Fruit fly (Drosophila melanogaster) whole organism, prepupa: ENCODE results near the gene Nmdar1.

Experiments used
- Blimp-1 ChIP-seq: fragments of 200-800 bp; sonication (Bioruptor generic); optimal IDR thresholded peaks from 3 replicates; lab custom pipeline; 2017; ENCODE audit warnings: missing biosample characterization, missing genetic modification characterization, mild to moderate bottlenecking, moderate library complexity, missing genetic modification reagents
- CG10631 ChIP-seq: fragments of 200-800 bp; sonication (Bioruptor generic); optimal IDR thresholded peaks from 2 replicates; lab custom pipeline; 2016; ENCODE audit warnings: missing biosample characterization, missing genetic modification characterization
- CG10669 ChIP-seq: fragments of 200-800 bp; sonication (Bioruptor generic); optimal IDR thresholded peaks from 3 replicates; lab custom pipeline; 2018; ENCODE audit warnings: missing biosample characterization, mild to moderate bottlenecking, missing genetic modification characterization, moderate library complexity
- CG11294 ChIP-seq: fragments of 200-800 bp; sonication (Bioruptor generic); IDR thresholded peaks from 2 replicates; pipeline ENCODE4 v1.3.6; 2022; ENCODE audit warnings: missing biosample characterization, missing genetic modification characterization
- CG11762 ChIP-seq: fragments of 200-800 bp; sonication (Bioruptor generic); optimal IDR thresholded peaks from 3 replicates; lab custom pipeline; 2016; ENCODE audit warnings: missing biosample characterization, missing genetic modification characterization; ENCODE audit not compliant: insufficient read depth
- CG11902 ChIP-seq: fragments of 200-800 bp; sonication (Bioruptor generic); optimal IDR thresholded peaks from 3 replicates; lab custom pipeline; 2016; ENCODE audit warnings: missing biosample characterization, missing genetic modification characterization
- CG15336 ChIP-seq: fragments of 200-800 bp; sonication (Bioruptor generic); IDR thresholded peaks from 2 replicates; pipeline ENCODE4 v1.3.6; 2022; ENCODE audit warnings: missing biosample characterization, missing genetic modification characterization
- CG1621 ChIP-seq: fragments of 200-800 bp; sonication (Bioruptor generic); optimal IDR thresholded peaks from 3 replicates; lab custom pipeline; 2018; ENCODE audit warnings: missing biosample characterization, mild to moderate bottlenecking, missing genetic modification characterization
- CG16779 ChIP-seq: fragments of 200-800 bp; sonication (Bioruptor generic); optimal IDR thresholded peaks from 3 replicates; lab custom pipeline; 2017; ENCODE audit warnings: missing biosample characterization, mild to moderate bottlenecking, missing genetic modification characterization
- CG3032 ChIP-seq: fragments of 200-800 bp; optimal IDR thresholded peaks from 2 replicates; lab custom pipeline; 2019; ENCODE audit warnings: missing biosample characterization, mild to moderate bottlenecking, missing genetic modification characterization, moderate library complexity
- CG32006 ChIP-seq: fragments of 200-800 bp; sonication (Bioruptor generic); optimal IDR thresholded peaks from 3 replicates; lab custom pipeline; 2017; ENCODE audit warnings: missing biosample characterization, mild to moderate bottlenecking, missing genetic modification characterization
- CG3919 ChIP-seq: fragments of 200-800 bp; sonication (Bioruptor generic); optimal IDR thresholded peaks from 3 replicates; lab custom pipeline; 2016; ENCODE audit warnings: missing biosample characterization, missing genetic modification characterization
- CG4318 ChIP-seq: fragments of 200-800 bp; sonication (Bioruptor generic); optimal IDR thresholded peaks from 3 replicates; lab custom pipeline; 2017; ENCODE audit warnings: missing biosample characterization, mild to moderate bottlenecking, missing genetic modification characterization
- CG6163 ChIP-seq: fragments of 200-800 bp; sonication (Bioruptor generic); IDR thresholded peaks from 3 replicates; pipeline ENCODE4 v1.3.6; 2022; ENCODE audit warnings: missing biosample characterization, missing genetic modification characterization
- CG6276 ChIP-seq: fragments of 200-800 bp; sonication (Bioruptor generic); optimal IDR thresholded peaks from 2 replicates; lab custom pipeline; 2017; ENCODE audit warnings: missing biosample characterization, mild to moderate bottlenecking, missing genetic modification characterization
- CG6792 ChIP-seq: fragments of 200-800 bp; sonication (Bioruptor generic); optimal IDR thresholded peaks from 3 replicates; lab custom pipeline; 2016; ENCODE audit warnings: missing biosample characterization, missing genetic modification characterization
- CG6808 ChIP-seq: fragments of 200-800 bp; sonication (Bioruptor generic); optimal IDR thresholded peaks from 3 replicates; lab custom pipeline; 2017; ENCODE audit warnings: missing biosample characterization, missing genetic modification characterization, mild to moderate bottlenecking, moderate library complexity, missing genetic modification reagents
- CG6854 ChIP-seq: fragments of 200-800 bp; sonication (Bioruptor generic); optimal IDR thresholded peaks from 2 replicates; lab custom pipeline; 2017; ENCODE audit warnings: missing biosample characterization, mild to moderate bottlenecking, missing genetic modification characterization
- CG7368 ChIP-seq: fragments of 200-800 bp; sonication (Bioruptor generic); optimal IDR thresholded peaks from 3 replicates; lab custom pipeline; 2016; ENCODE audit warnings: missing biosample characterization, missing genetic modification characterization
- CG8319 ChIP-seq: fragments of 200-800 bp; sonication (Bioruptor generic); optimal IDR thresholded peaks from 3 replicates; lab custom pipeline; 2016; ENCODE audit warnings: missing biosample characterization, missing genetic modification characterization
- CG8632 ChIP-seq: fragments of 200-800 bp; sonication (Bioruptor generic); optimal IDR thresholded peaks from 3 replicates; lab custom pipeline; 2016; ENCODE audit warnings: missing biosample characterization, missing genetic modification characterization
- CG9139 ChIP-seq: fragments of 200-800 bp; sonication (Bioruptor generic); optimal IDR thresholded peaks from 3 replicates; lab custom pipeline; 2017; ENCODE audit warnings: missing biosample characterization, mild to moderate bottlenecking, missing genetic modification characterization
- Eip75B ChIP-seq: fragments of 200-800 bp; sonication (Bioruptor generic); optimal IDR thresholded peaks from 3 replicates; lab custom pipeline; 2016; ENCODE audit warnings: missing biosample characterization, missing genetic modification characterization
- Eip78C ChIP-seq: fragments of 200-800 bp; sonication (Bioruptor generic); peaks from one replicate; lab custom pipeline; 2016; ENCODE audit warnings: missing biosample characterization, missing genetic modification characterization
- Eip93F ChIP-seq: fragments of 200-800 bp; sonication (Bioruptor generic); optimal IDR thresholded peaks from 2 replicates; lab custom pipeline; 2016; ENCODE audit warnings: missing biosample characterization, mild to moderate bottlenecking, missing genetic modification characterization
- Ets21C ChIP-seq: fragments of 200-800 bp; sonication (Bioruptor generic); optimal IDR thresholded peaks from 3 replicates; lab custom pipeline; 2016; ENCODE audit warnings: missing biosample characterization, missing genetic modification characterization
- Ets96B ChIP-seq: fragments of 200-800 bp; optimal IDR thresholded peaks from 2 replicates; lab custom pipeline; 2019; ENCODE audit warnings: missing biosample characterization, mild to moderate bottlenecking, missing genetic modification characterization, moderate library complexity
- Hr38 ChIP-seq: sonication (Bioruptor generic); optimal IDR thresholded peaks from 2 replicates; lab custom pipeline; 2016; ENCODE audit warnings: missing biosample characterization, missing genetic modification characterization
- Hr39 ChIP-seq: fragments of 200-800 bp; sonication (Bioruptor generic); optimal IDR thresholded peaks from 2 replicates; lab custom pipeline; 2016; ENCODE audit warnings: missing biosample characterization, missing genetic modification characterization
- Hr4 ChIP-seq: fragments of 200-800 bp; sonication (Bioruptor generic); optimal IDR thresholded peaks from 3 replicates; lab custom pipeline; 2016; ENCODE audit warnings: missing biosample characterization, missing genetic modification characterization
- Lpt ChIP-seq: fragments of 200-800 bp; sonication (Bioruptor generic); optimal IDR thresholded peaks from 3 replicates; lab custom pipeline; 2016; ENCODE audit warnings: missing biosample characterization, missing genetic modification characterization
- Met ChIP-seq: fragments of 200-800 bp; sonication (Bioruptor generic); optimal IDR thresholded peaks from 3 replicates; lab custom pipeline; 2016; ENCODE audit warnings: missing biosample characterization, missing genetic modification characterization
- OdsH ChIP-seq: fragments of 200-800 bp; sonication (Bioruptor generic); optimal IDR thresholded peaks from 3 replicates; lab custom pipeline; 2016; ENCODE audit warnings: missing biosample characterization, missing genetic modification characterization
- Smox ChIP-seq: fragments of 200-800 bp; sonication (Bioruptor generic); optimal IDR thresholded peaks from 3 replicates; lab custom pipeline; 2016; ENCODE audit warnings: missing biosample characterization, missing genetic modification characterization
- Sox102F ChIP-seq: fragments of 200-800 bp; sonication (Bioruptor generic); optimal IDR thresholded peaks from 2 replicates; lab custom pipeline; 2016; ENCODE audit warnings: missing biosample characterization, mild to moderate bottlenecking, missing genetic modification characterization
- Sox14 ChIP-seq: fragments of 200-800 bp; sonication (Bioruptor generic); optimal IDR thresholded peaks from 3 replicates; lab custom pipeline; 2016; ENCODE audit warnings: missing biosample characterization, missing genetic modification characterization
- acj6 ChIP-seq: fragments of 200-800 bp; sonication (Bioruptor generic); optimal IDR thresholded peaks from 3 replicates; lab custom pipeline; 2016; ENCODE audit warnings: missing biosample characterization, missing genetic modification characterization
- cyc ChIP-seq: fragments of 200-800 bp; sonication (Bioruptor generic); optimal IDR thresholded peaks from 3 replicates; lab custom pipeline; 2016; ENCODE audit warnings: missing biosample characterization, missing genetic modification characterization
- dac ChIP-seq: fragments of 200-800 bp; sonication (Bioruptor generic); optimal IDR thresholded peaks from 2 replicates; lab custom pipeline; 2017; ENCODE audit warnings: missing biosample characterization, mild to moderate bottlenecking, missing genetic modification characterization
- dsx ChIP-seq: fragments of 200-800 bp; optimal IDR thresholded peaks from 3 replicates; lab custom pipeline; 2019; ENCODE audit warnings: missing biosample characterization, mild to moderate bottlenecking, missing genetic modification characterization, moderate library complexity; ENCODE audit not compliant: poor library complexity, severe bottlenecking
- eg ChIP-seq: fragments of 200-800 bp; sonication (Bioruptor generic); IDR thresholded peaks from 3 replicates; pipeline ENCODE4 v1.3.6; 2022; ENCODE audit warnings: missing biosample characterization, missing genetic modification characterization
- esn ChIP-seq: fragments of 200-800 bp; sonication (Bioruptor generic); optimal IDR thresholded peaks from 2 replicates; lab custom pipeline; 2016; ENCODE audit warnings: missing biosample characterization, mild to moderate bottlenecking, missing genetic modification characterization, moderate library complexity
- fd59A ChIP-seq: fragments of 200-800 bp; sonication (Bioruptor generic); optimal IDR thresholded peaks from 2 replicates; lab custom pipeline; 2017; ENCODE audit warnings: missing biosample characterization, mild to moderate bottlenecking, missing genetic modification characterization, missing genetic modification reagents
- fd85E ChIP-seq: fragments of 200-800 bp; sonication (Bioruptor generic); optimal IDR thresholded peaks from 3 replicates; lab custom pipeline; 2016; ENCODE audit warnings: missing biosample characterization, missing genetic modification characterization
- net ChIP-seq: fragments of 200-800 bp; sonication (Bioruptor generic); optimal IDR thresholded peaks from 3 replicates; lab custom pipeline; 2016; ENCODE audit warnings: missing biosample characterization, missing genetic modification characterization
- pdm3 ChIP-seq: fragments of 200-800 bp; sonication (Bioruptor generic); optimal IDR thresholded peaks from 3 replicates; lab custom pipeline; 2016; ENCODE audit warnings: missing biosample characterization, missing genetic modification characterization
- salr ChIP-seq, 2 experiments: fragments of 200-800 bp; sonication (Bioruptor generic); optimal IDR thresholded peaks; 3 replicates each; lab custom pipeline; 2016 to 2018; ENCODE audit warnings: missing biosample characterization in 2 of 2, missing genetic modification characterization in 2 of 2, mild to moderate bottlenecking in 1 of 2
- spab ChIP-seq: fragments of 200-800 bp; sonication (Bioruptor generic); optimal IDR thresholded peaks from 2 replicates; lab custom pipeline; 2017; ENCODE audit warnings: missing biosample characterization, mild to moderate bottlenecking, missing genetic modification characterization, missing genetic modification reagents
- ss ChIP-seq, 2 experiments: fragments of 200-800 bp; sonication (Bioruptor generic); optimal IDR thresholded peaks; 2 replicates in 1 of 2; 3 replicates in 1 of 2; lab custom pipeline; 2017 to 2018; ENCODE audit warnings: mild to moderate bottlenecking in 2 of 2, missing biosample characterization in 2 of 2, missing genetic modification characterization in 2 of 2, moderate library complexity in 1 of 2
- svp ChIP-seq: fragments of 200-800 bp; sonication (Bioruptor generic); peaks from one replicate; lab custom pipeline; 2016; ENCODE audit warnings: missing biosample characterization, missing genetic modification characterization
- topi ChIP-seq: fragments of 200-800 bp; sonication (Bioruptor generic); optimal IDR thresholded peaks from 3 replicates; lab custom pipeline; 2016; ENCODE audit warnings: missing biosample characterization, missing genetic modification characterization
- vri ChIP-seq: fragments of 200-800 bp; sonication (Bioruptor generic); optimal IDR thresholded peaks from 3 replicates; lab custom pipeline; 2016; ENCODE audit warnings: missing biosample characterization, mild to moderate bottlenecking, missing genetic modification characterization

Nmdar1 gene

DNA sequence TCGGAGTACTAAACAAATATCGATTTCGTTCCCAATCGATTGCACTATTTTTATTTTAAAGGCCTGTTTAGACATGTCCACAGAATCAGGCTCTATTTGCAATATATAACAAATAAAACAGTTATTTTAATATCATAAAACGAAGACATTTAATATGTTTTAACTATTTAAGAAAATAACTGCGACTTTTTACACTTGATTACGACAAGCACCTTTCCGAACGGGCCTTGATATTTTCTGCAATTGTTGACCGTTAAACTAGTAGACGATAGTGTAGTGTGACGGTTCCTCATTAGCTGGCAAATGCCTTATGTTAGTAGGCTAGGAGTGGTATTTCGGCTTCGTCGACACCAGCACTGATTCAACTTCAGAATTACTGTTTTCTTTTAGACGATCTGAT lies 45.5 kb upstream of the Nmdar1 start, which contains the start of the genes CG2931 and Rheb:
CG2931 (minus strand) TSS at position 26 of the 400 bp plus-strand sequence.
Rheb (plus strand) TSS at position 332 of the 400 bp plus-strand sequence.
- TF ChIP-seq CG6792 (GFP tag; lab: Kevin White, UChicago) = peak; percentile 10
- TF ChIP-seq CG11762 (GFP tag; lab: Kevin White, UChicago) = peak; percentile 2
- no peak for TF ChIP-seq Smox (GFP tag; lab: Kevin White, UChicago)
- TF ChIP-seq svp (GFP tag; lab: Kevin White, UChicago) = peak; percentile 82
- no peak for TF ChIP-seq CG9139 (GFP tag; lab: Kevin White, UChicago)
- TF ChIP-seq Ets96B (tag; lab: Kevin White, UChicago) = peak; percentile 48
- peak; percentile 67 for TF ChIP-seq CG3032 (tag; lab: Kevin White, UChicago)
- TF ChIP-seq CG10669 = no peak
- TF ChIP-seq fd85E = no peak
- peak; percentile 51 for TF ChIP-seq topi
- peak; percentile 40 for TF ChIP-seq CG3919
- peak; percentile 67 for TF ChIP-seq Eip93F (GFP tag; lab: Kevin White, UChicago)
- TF ChIP-seq fd59A (GFP tag; lab: Kevin White, UChicago) = no peak
- no peak for TF ChIP-seq CG11294
- no peak for TF ChIP-seq spab (GFP tag; lab: Kevin White, UChicago)
- TF ChIP-seq Eip78C (GFP tag; lab: Kevin White, UChicago) = peak; percentile 87
- peak in 1 of 2 experiments; percentile 18 for TF ChIP-seq ss (GFP tag; optimal IDR thresholded peaks at IDR 0.05; lab: Kevin White, UChicago)
- peak; percentile 74 for TF ChIP-seq eg (GFP tag; lab: Robert Waterston, UW)
- TF ChIP-seq CG32006 = peak; percentile 44
- no peak for TF ChIP-seq dsx (GFP tag; lab: Kevin White, UChicago)
- TF ChIP-seq acj6 (GFP tag; lab: Kevin White, UChicago) = peak; percentile 53
- peak; percentile 27 for TF ChIP-seq CG11902 (GFP tag; lab: Kevin White, UChicago)
- TF ChIP-seq Sox14 (GFP tag; lab: Kevin White, UChicago) = peak; percentile 62
- TF ChIP-seq CG6808 (GFP tag; lab: Kevin White, UChicago) = no peak
- peak; percentile 61 for TF ChIP-seq Eip75B (GFP tag; lab: Kevin White, UChicago)
- TF ChIP-seq CG1621 (tag; lab: Kevin White, UChicago) = peak; percentile 23
- TF ChIP-seq Lpt (GFP tag; lab: Kevin White, UChicago) = no peak
- TF ChIP-seq CG8319 (GFP tag; lab: Kevin White, UChicago) = no peak
- no peak for TF ChIP-seq CG10631 (GFP tag; lab: Kevin White, UChicago)
- TF ChIP-seq Ets21C (GFP tag; lab: Kevin White, UChicago) = no peak
- TF ChIP-seq CG7368 (GFP tag; lab: Kevin White, UChicago) = peak; percentile 11
- TF ChIP-seq vri = peak; percentile 42
- TF ChIP-seq Met (GFP tag; lab: Kevin White, UChicago) = no peak
- no peak for TF ChIP-seq net (GFP tag; lab: Kevin White, UChicago)
- no peak for TF ChIP-seq OdsH (GFP tag; lab: Kevin White, UChicago)
- TF ChIP-seq Blimp-1 (GFP tag; lab: Kevin White, UChicago) = no peak
- peak; percentile 63 for TF ChIP-seq Hr39 (GFP tag; lab: Kevin White, UChicago)
- TF ChIP-seq CG4318 (GFP tag; lab: Kevin White, UChicago) = no peak
- TF ChIP-seq pdm3 (GFP tag; lab: Kevin White, UChicago) = peak; percentile 63
- no peak for TF ChIP-seq salr (GFP tag; optimal IDR thresholded peaks at IDR 0.05; lab: Kevin White, UChicago)
- peak; percentile 70 for TF ChIP-seq Hr4 (GFP tag; lab: Kevin White, UChicago)
- no peak for TF ChIP-seq CG6163
- TF ChIP-seq cyc = peak; percentile 33
- 0 out of 2 replicates have a peak, but pooled peaks have one; percentile 42 for TF ChIP-seq CG15336 (GFP tag; lab: Robert Waterston, UW)
- peak; percentile 32 for TF ChIP-seq dac (GFP tag; lab: Kevin White, UChicago)
- no peak for TF ChIP-seq CG8632
- TF ChIP-seq CG6854 (GFP tag; lab: Kevin White, UChicago) = no peak
- no peak for TF ChIP-seq Sox102F
- no peak for TF ChIP-seq CG16779 (tag; lab: Kevin White, UChicago)
- TF ChIP-seq esn = peak; percentile 65
- TF ChIP-seq Hr38 (GFP tag; lab: Kevin White, UChicago) = no peak
- no peak for TF ChIP-seq CG6276
